Worm (Caenorhabditis elegans) whole organism, L2 larva: Measurements from ENCODE around the gene cchl-1.
A peak's percentile ranks its signal among the peaks of the same experiment; 100 is the strongest.

Experiments used
- F13H6.1 ChIP-seq: sonication (generic microtip); optimal IDR thresholded peaks from 2 replicates; lab custom pipeline; 2016; ENCODE audit warnings: missing genetic modification characterization, missing compliant biosample characterization
- Y55F3AM.14 ChIP-seq: fragments of 200-800 bp; sonication (Bioruptor generic); optimal IDR thresholded peaks from 2 replicates; lab custom pipeline; 2018; ENCODE audit warnings: mild to moderate bottlenecking, missing genetic modification characterization, missing compliant biosample characterization
- alr-1 ChIP-seq: fragments of 150-350 bp; optimal IDR thresholded peaks from 2 replicates; lab custom pipeline; 2014; ENCODE audit warnings: missing biosample characterization, missing genetic modification characterization
- ceh-16 ChIP-seq: fragments of 150-350 bp; optimal IDR thresholded peaks from 2 replicates; lab custom pipeline; 2014; ENCODE audit warnings: missing biosample characterization, missing genetic modification characterization
- fos-1 ChIP-seq: fragments of 150-350 bp; optimal IDR thresholded peaks from 2 replicates; lab custom pipeline; 2014; ENCODE audit warnings: missing biosample characterization, missing genetic modification characterization
- gmeb-1 ChIP-seq: fragments of 150-350 bp; optimal IDR thresholded peaks from 2 replicates; lab custom pipeline; 2014; ENCODE audit warnings: missing biosample characterization, missing genetic modification characterization
- lin-13 ChIP-seq: fragments of 150-350 bp; optimal IDR thresholded peaks from 2 replicates; lab custom pipeline; 2014; ENCODE audit warnings: missing biosample characterization, missing genetic modification reagents, missing genetic modification characterization
- mab-5 ChIP-seq: fragments of 150-350 bp; optimal IDR thresholded peaks from 2 replicates; lab custom pipeline; 2014; ENCODE audit warnings: missing biosample characterization, missing genetic modification characterization
- mbf-1 ChIP-seq: sonication (generic microtip); optimal IDR thresholded peaks from 2 replicates; lab custom pipeline; 2017; ENCODE audit warnings: missing biosample characterization, missing genetic modification characterization
- nhr-25 ChIP-seq: fragments of 150-350 bp; sonication (generic microtip); optimal IDR thresholded peaks from 3 replicates; lab custom pipeline; 2014; ENCODE audit warnings: missing biosample characterization, missing genetic modification characterization
- nhr-77 ChIP-seq: fragments of 150-350 bp; optimal IDR thresholded peaks from 2 replicates; lab custom pipeline; 2014; ENCODE audit warnings: missing biosample characterization, missing genetic modification characterization
- unc-55 ChIP-seq: fragments of 150-350 bp; sonication (generic microtip); optimal IDR thresholded peaks from 3 replicates; lab custom pipeline; 2014; ENCODE audit warnings: missing biosample characterization, missing genetic modification reagents, missing genetic modification characterization
- zag-1 ChIP-seq: fragments of 150-350 bp; optimal IDR thresholded peaks from 2 replicates; lab custom pipeline; 2014; ENCODE audit warnings: missing biosample characterization, missing genetic modification characterization

Gene cchl-1

DNA sequence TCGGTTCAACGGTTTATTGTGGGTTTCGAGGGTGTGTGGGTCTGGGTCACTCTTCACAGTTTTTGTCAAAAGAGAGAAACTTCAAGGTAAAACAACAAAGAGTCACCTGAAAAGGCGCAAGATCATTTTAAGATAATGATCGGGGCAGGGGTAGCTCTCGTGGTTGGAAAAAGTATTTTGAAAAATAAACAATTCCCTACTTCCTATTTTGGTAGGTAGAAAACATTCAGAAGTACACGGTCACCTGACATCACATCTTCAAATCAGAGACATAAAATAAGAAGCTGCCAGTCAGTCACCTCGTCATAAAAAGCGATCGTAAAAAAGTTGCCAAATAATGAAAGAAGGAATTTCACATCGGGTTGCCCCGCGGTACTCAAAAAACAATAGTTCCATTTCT lies 43.7 kb downstream of the cchl-1 start:
- TF ChIP-seq nhr-25 (tag; lab: Kevin White, UChicago) (peak; percentile 31), nhr-77 (tag; lab: Kevin White, UChicago) (no peak), ceh-16 (tag; lab: Kevin White, UChicago) (peak; percentile 56)

ce11 chrII:11188026-11188425 lies 48.2 kb downstream of the cchl-1 start, which contains the start of gene F37H8.5:
TSS of gene F37H8.5 (plus strand) at chrII:11188206.
- no peak for TF ChIP-seq lin-13 (GFP tag; lab: Kevin White, UChicago)
- TF ChIP-seq mab-5 = peak; percentile 22
- no peak for TF ChIP-seq mbf-1 (tag; lab: Kevin White, UChicago)
- no peak for TF ChIP-seq F13H6.1
- TF ChIP-seq alr-1 = no peak

- TF ChIP-seq Y55F3AM.14 (GFP tag; lab: Kevin White, UChicago) (no peak), fos-1 (tag; lab: Kevin White, UChicago) (no peak), unc-55 (GFP tag; lab: Kevin White, UChicago) (no peak), zag-1 (tag; lab: Kevin White, UChicago) (no peak), gmeb-1 (tag; lab: Kevin White, UChicago) (no peak)
These were observed 50.5 kb downstream of the cchl-1 start, which contains the start of gene sfxn-1.2 for ce11 chrII:11185728-11186127. TSS of gene sfxn-1.2 (plus strand) at chrII:11186028.
